Fruit fly (Drosophila melanogaster): Measurements from ENCODE around the gene Hsp27.

Gene Hsp27

dm6 chr3L:9397156-9397555, 13.3 kb downstream of the Hsp27 start (continued):
- no peak for TF ChIP-seq vvl (GFP tag; IDR thresholded peaks at IDR 0.05)
- TF ChIP-seq HLH54F (GFP tag; optimal IDR thresholded peaks at IDR 0.05) = peak; percentile 10
- no peak for TF ChIP-seq btn (GFP tag; optimal IDR thresholded peaks at IDR 0.05)
- TF ChIP-seq CG32532 (GFP tag; IDR thresholded peaks at IDR 0.05) = peak; percentile 30; the same call in 1 of the 2 replicates
- TF ChIP-seq jumu (GFP tag; optimal IDR thresholded peaks at IDR 0.05) = no peak
- no peak for TF ChIP-seq CG30431 (GFP tag; optimal IDR thresholded peaks at IDR 0.05)
- TF ChIP-seq org-1 (GFP tag; optimal IDR thresholded peaks at IDR 0.05) = peak; percentile 80
- no peak for TF ChIP-seq corto (GFP tag; optimal IDR thresholded peaks at IDR 0.05)
- TF ChIP-seq pita (GFP tag; optimal IDR thresholded peaks at IDR 0.05) = no peak
- TF ChIP-seq gro (GFP tag; optimal IDR thresholded peaks at IDR 0.05) = peak; percentile 94
- TF ChIP-seq Six4 (GFP tag; optimal IDR thresholded peaks at IDR 0.05) = no peak
- no peak for TF ChIP-seq ap (GFP tag; IDR thresholded peaks at IDR 0.05)
- peak; percentile 89 for TF ChIP-seq HHEX (GFP tag; optimal IDR thresholded peaks at IDR 0.05)
- no peak for TF ChIP-seq Bgb (GFP tag; IDR thresholded peaks at IDR 0.05; ENCODE audit: partially characterized antibody)
- TF ChIP-seq D19B (GFP tag; optimal IDR thresholded peaks at IDR 0.05) = peak; percentile 59
- no peak for TF ChIP-seq Lhr (GFP tag; optimal IDR thresholded peaks at IDR 0.05)
- TF ChIP-seq bigmax (GFP tag; optimal IDR thresholded peaks at IDR 0.05) = peak; percentile 27
- TF ChIP-seq MBD-R2 (GFP tag; IDR thresholded peaks at IDR 0.05) = peak; percentile 51; the same call in 1 of the 2 replicates
- TF ChIP-seq her (GFP tag; optimal IDR thresholded peaks at IDR 0.05) = peak; percentile 71
- TF ChIP-seq sd (tag; optimal IDR thresholded peaks at IDR 0.05) = no peak
- TF ChIP-seq CG12236 (GFP tag; optimal IDR thresholded peaks at IDR 0.05) = peak; percentile 26
- no peak for TF ChIP-seq CG17361 (GFP tag; IDR thresholded peaks at IDR 0.05)
- no peak for TF ChIP-seq CG6791 (GFP tag; IDR thresholded peaks at IDR 0.05; ENCODE audit: partially characterized antibody)
- TF ChIP-seq trem (tag; optimal IDR thresholded peaks at IDR 0.05) = peak; percentile 13
- no peak for TF ChIP-seq fu2 (GFP tag; optimal IDR thresholded peaks at IDR 0.05)
- peak; percentile 53 for TF ChIP-seq CG8290 (GFP tag; optimal IDR thresholded peaks at IDR 0.05)
- TF ChIP-seq CG8290 (tag; optimal IDR thresholded peaks at IDR 0.05) = peak in 1 of 2 experiments; percentile 91
- TF ChIP-seq CG15011 (GFP tag; optimal IDR thresholded peaks at IDR 0.05) = peak; percentile 87
- TF ChIP-seq CG4360 (GFP tag; IDR thresholded peaks at IDR 0.05) = no peak
- no peak for TF ChIP-seq tna (GFP tag; IDR thresholded peaks at IDR 0.05; ENCODE audit: partially characterized antibody)
- no peak for TF ChIP-seq Xbp1 (GFP tag; optimal IDR thresholded peaks at IDR 0.05)
- TF ChIP-seq Atf-2 (GFP tag; optimal IDR thresholded peaks at IDR 0.05) = no peak
- no peak for TF ChIP-seq CG10565 (GFP tag; optimal IDR thresholded peaks at IDR 0.05)
- TF ChIP-seq CG4707 (GFP tag; optimal IDR thresholded peaks at IDR 0.05) = peak; percentile 34
- TF ChIP-seq CG13894 (tag; optimal IDR thresholded peaks at IDR 0.05) = peak; percentile 80
- TF ChIP-seq Dek (tag; optimal IDR thresholded peaks at IDR 0.05) = peak; percentile 40
- peak; percentile 1 for TF ChIP-seq CG9797 (GFP tag; optimal IDR thresholded peaks at IDR 0.05)
- TF ChIP-seq Adf1 (GFP tag; IDR thresholded peaks at IDR 0.05) = no peak; the same call in 1 of the 2 replicates
- TF ChIP-seq TFAM (GFP tag; optimal IDR thresholded peaks at IDR 0.05) = peak; percentile 33
- no peak for TF ChIP-seq CG42726 (GFP tag; IDR thresholded peaks at IDR 0.05; ENCODE audit: partially characterized antibody)
- peak; percentile 55 for TF ChIP-seq dmrt99B (tag; optimal IDR thresholded peaks at IDR 0.05)
- TF ChIP-seq CG18764 (GFP tag; optimal IDR thresholded peaks at IDR 0.05) = peak; percentile 48
- TF ChIP-seq BtbVII (GFP tag; optimal IDR thresholded peaks at IDR 0.05) = peak; percentile 91
- TF ChIP-seq ac (GFP tag; optimal IDR thresholded peaks at IDR 0.05) = peak; percentile 62
- TF ChIP-seq Aef1 (GFP tag; IDR thresholded peaks at IDR 0.05) = no peak
- peak; percentile 26 for TF ChIP-seq CoRest (tag; optimal IDR thresholded peaks at IDR 0.05)
- peak; percentile 26 for TF ChIP-seq kni (GFP tag; optimal IDR thresholded peaks at IDR 0.05)
- TF ChIP-seq Meics (GFP tag; optimal IDR thresholded peaks at IDR 0.05) = peak; percentile 90
- TF ChIP-seq toy (GFP tag; IDR thresholded peaks at IDR 0.05) = peak; percentile 49; the same call in 1 of the 2 replicates
- peak; percentile 69 for TF ChIP-seq Rfx (GFP tag; IDR thresholded peaks at IDR 0.05)
- TF ChIP-seq pros (GFP tag; optimal IDR thresholded peaks at IDR 0.05) = no peak
